Worm (Caenorhabditis elegans) whole organism, midembryonic: Measurements from ENCODE around the gene F35H8.4.
A peak's percentile ranks its signal among the peaks of the same experiment; 100 is the strongest.

Experiments used
- T22C8.4 ChIP-seq: fragments of 200-800 bp; sonication (Bioruptor generic); IDR thresholded peaks from 2 replicates; pipeline ENCODE4 v1.3.6; 2022; ENCODE audit warnings: missing genetic modification characterization, missing compliant biosample characterization
- cog-1 ChIP-seq: sonication (generic microtip); optimal IDR thresholded peaks from 2 replicates; lab custom pipeline; 2016; ENCODE audit warnings: missing genetic modification characterization, missing compliant biosample characterization
- flt-1 ChIP-seq: fragments of 200-800 bp; sonication (Bioruptor generic); IDR thresholded peaks from 2 replicates; pipeline ENCODE4 v1.3.6; 2022; ENCODE audit warnings: missing genetic modification characterization, missing compliant biosample characterization
- klf-2 ChIP-seq: fragments of 200-800 bp; sonication (Bioruptor generic); conservative IDR thresholded peaks from 2 replicates; pipeline ENCODE4 v1.3.6; 2022; ENCODE audit warnings: missing genetic modification reagents, missing genetic modification characterization, missing compliant biosample characterization
- med-1 ChIP-seq: sonication (generic microtip); optimal IDR thresholded peaks from 2 replicates; lab custom pipeline; 2017; ENCODE audit warnings: missing genetic modification characterization, mild to moderate bottlenecking, missing compliant biosample characterization, antibody characterized with exemption, missing genetic modification reagents; ENCODE audit not compliant: insufficient read depth
- ref-1 ChIP-seq: fragments of 200-800 bp; sonication (Bioruptor generic); conservative IDR thresholded peaks from 2 replicates; pipeline ENCODE4 v1.3.6; 2022; ENCODE audit warnings: missing genetic modification reagents, missing genetic modification characterization, missing compliant biosample characterization
- tab-1 ChIP-seq: fragments of 200-800 bp; sonication (Bioruptor generic); IDR thresholded peaks from 2 replicates; pipeline ENCODE4 v1.3.6; 2022; ENCODE audit warnings: missing genetic modification characterization, missing compliant biosample characterization
- ztf-23 ChIP-seq: fragments of 200-800 bp; sonication (Bioruptor generic); IDR thresholded peaks from 2 replicates; pipeline ENCODE4 v1.3.6; 2022; ENCODE audit warnings: missing genetic modification reagents, missing genetic modification characterization, missing compliant biosample characterization
- ztf-29 ChIP-seq: fragments of 200-800 bp; sonication (Bioruptor generic); IDR thresholded peaks from 2 replicates; pipeline ENCODE4 v1.3.6; 2022; ENCODE audit warnings: missing genetic modification reagents, missing genetic modification characterization, missing compliant biosample characterization

- peak; percentile 92 for TF ChIP-seq ztf-23 (GFP tag; lab: Robert Waterston, UW)
- TF ChIP-seq T22C8.4 (GFP tag; lab: Robert Waterston, UW): peak; percentile 89
- peak; percentile 47 for TF ChIP-seq med-1
- peak; percentile 83 for TF ChIP-seq klf-2 (GFP tag; lab: Robert Waterston, UW)
- TF ChIP-seq ztf-29 (GFP tag; lab: Robert Waterston, UW): peak; percentile 83
- peak; percentile 97 for TF ChIP-seq tab-1 (GFP tag; lab: Robert Waterston, UW)
- peak; percentile 97 for TF ChIP-seq flt-1
- peak; percentile 61 for TF ChIP-seq cog-1 (tag; lab: Kevin White, UChicago)
- TF ChIP-seq ref-1 (GFP tag; lab: Robert Waterston, UW): peak; percentile 93
Observed at ce11 chrII:9566045-9566444, 6.2 kb upstream of the F35H8.4 start.
